Fruit fly (Drosophila melanogaster): ENCODE data around the gene stac.

The stac gene

DNA sequence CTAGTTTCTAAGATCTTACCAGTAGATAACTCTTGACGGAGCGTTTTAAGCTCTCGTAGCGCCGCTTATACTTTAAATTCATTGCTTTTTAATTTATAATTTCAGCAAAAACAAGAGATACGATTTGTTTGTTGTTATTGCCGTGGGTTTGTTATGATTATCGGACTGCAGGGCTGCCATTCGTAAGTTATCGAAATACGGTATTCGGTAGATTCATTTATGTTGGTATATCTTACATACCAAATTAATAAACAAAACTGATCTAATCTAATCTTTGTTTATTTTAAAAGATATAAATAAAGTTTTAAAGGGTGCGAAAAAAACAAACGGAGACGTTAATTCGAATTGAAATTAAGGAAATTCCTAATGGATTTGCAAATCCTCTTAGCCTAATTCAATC lies at the start of gene stac, which contains the start of gene CG31111:
Gene stac (plus strand): TSS at position 271 of the 400 bp plus-strand sequence.
Gene CG31111 (minus strand): TSS at position 162 of the 400 bp plus-strand sequence.
- no peak for TF ChIP-seq ttk (optimal IDR thresholded peaks at IDR 0.05)
- TF ChIP-seq h (optimal IDR thresholded peaks at IDR 0.05): no peak
- TF ChIP-seq insv (optimal IDR thresholded peaks at IDR 0.05): no peak
- TF ChIP-seq psq (optimal IDR thresholded peaks at IDR 0.05): no peak
- no peak for TF ChIP-seq Sin3A (optimal IDR thresholded peaks at IDR 0.05)

DNA sequence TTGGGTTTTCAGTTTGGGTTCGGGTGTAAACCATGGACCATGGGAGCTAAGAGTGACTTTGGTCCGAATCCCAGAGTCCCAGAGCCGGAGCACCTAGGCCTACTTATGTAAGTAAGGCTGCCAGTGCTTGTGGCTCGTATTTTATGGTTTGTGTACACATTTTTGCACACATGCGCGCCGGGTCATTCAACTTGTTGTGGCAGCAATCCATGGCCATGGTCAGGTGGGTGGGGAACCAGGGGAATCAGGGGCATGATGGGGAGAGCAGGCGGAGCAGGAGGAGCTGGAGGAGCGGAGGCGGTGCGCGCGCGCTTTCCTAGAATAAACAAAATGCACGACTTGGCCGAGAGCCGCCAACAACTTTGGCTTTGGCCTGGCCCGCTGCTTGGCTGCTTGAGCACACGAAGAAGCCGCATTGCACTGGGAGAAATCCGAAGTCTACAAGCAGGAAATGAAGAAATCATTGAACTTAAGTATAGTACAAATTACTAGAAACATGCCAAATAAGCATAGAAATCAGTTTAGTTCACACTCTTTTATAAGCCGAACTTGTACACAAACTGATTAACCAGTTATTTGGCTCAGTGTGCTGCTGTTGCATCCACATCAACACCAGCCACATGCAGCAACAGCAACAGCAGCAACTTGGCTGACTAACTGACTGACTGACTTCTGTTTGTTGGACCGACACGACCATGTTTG lies 46.2 kb upstream of the stac start:
- no peak for TF ChIP-seq Sin3A (optimal IDR thresholded peaks at IDR 0.05)
- no peak for TF ChIP-seq h (optimal IDR thresholded peaks at IDR 0.05)
- no peak for TF ChIP-seq Myc (optimal IDR thresholded peaks at IDR 0.05)
- TF ChIP-seq psq (optimal IDR thresholded peaks at IDR 0.05): no peak
- TF ChIP-seq insv (optimal IDR thresholded peaks at IDR 0.05): no peak
- TF ChIP-seq ttk (optimal IDR thresholded peaks at IDR 0.05): no peak

DNA sequence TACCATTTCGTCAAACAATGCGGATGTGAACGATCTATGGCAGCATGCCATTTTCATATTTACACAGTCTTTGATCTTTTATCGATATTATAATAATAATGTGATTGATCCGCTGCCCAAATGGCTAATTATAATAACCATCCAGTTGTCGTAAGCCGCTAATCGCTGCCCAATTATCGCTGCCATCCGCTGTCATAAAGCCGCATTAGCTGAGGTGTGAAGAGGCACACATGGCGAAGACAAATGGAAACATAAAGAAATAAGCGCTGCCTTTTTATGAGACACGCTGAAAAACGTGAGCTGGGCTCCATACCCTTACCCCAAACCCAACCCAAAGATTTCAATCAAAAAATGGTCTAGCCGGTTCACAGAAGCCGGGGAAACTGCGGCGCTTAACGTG lies 44.1 kb upstream of the stac start:
- TF ChIP-seq Myc (optimal IDR thresholded peaks at IDR 0.05) (no peak), Sin3A (optimal IDR thresholded peaks at IDR 0.05) (no peak), h (optimal IDR thresholded peaks at IDR 0.05) (no peak), ttk (optimal IDR thresholded peaks at IDR 0.05) (no peak), insv (optimal IDR thresholded peaks at IDR 0.05) (no peak), psq (optimal IDR thresholded peaks at IDR 0.05) (no peak)

DNA sequence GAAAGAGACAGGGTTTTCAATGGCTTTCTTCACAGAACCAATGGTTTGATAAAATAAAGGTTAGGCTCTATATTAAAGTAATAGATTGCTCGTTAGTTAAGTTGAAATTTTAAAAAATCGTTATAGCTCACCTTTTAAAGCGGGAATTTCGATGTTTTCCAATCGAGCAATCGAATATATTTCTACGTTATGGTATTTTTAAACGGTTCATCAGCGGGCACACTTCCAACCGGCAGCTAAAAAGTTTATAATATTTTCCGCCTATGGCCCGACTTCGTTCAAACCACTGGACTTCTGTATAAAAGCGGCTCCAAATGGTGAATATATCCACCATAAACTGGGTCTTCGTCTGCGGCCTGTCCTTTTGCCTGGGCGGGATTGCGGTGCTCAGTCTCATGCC lies 33.0 kb upstream of the stac start, which contains the start of gene beta4GalT7:
Gene beta4GalT7 (plus strand): TSS at position 201 of the 400 bp plus-strand sequence.
- no peak for TF ChIP-seq Sin3A (optimal IDR thresholded peaks at IDR 0.05)
- no peak for TF ChIP-seq psq (optimal IDR thresholded peaks at IDR 0.05)
- no peak for TF ChIP-seq Myc (optimal IDR thresholded peaks at IDR 0.05)
- no peak for TF ChIP-seq insv (optimal IDR thresholded peaks at IDR 0.05)
- no peak for TF ChIP-seq ttk (optimal IDR thresholded peaks at IDR 0.05)
- TF ChIP-seq h (optimal IDR thresholded peaks at IDR 0.05): no peak

DNA sequence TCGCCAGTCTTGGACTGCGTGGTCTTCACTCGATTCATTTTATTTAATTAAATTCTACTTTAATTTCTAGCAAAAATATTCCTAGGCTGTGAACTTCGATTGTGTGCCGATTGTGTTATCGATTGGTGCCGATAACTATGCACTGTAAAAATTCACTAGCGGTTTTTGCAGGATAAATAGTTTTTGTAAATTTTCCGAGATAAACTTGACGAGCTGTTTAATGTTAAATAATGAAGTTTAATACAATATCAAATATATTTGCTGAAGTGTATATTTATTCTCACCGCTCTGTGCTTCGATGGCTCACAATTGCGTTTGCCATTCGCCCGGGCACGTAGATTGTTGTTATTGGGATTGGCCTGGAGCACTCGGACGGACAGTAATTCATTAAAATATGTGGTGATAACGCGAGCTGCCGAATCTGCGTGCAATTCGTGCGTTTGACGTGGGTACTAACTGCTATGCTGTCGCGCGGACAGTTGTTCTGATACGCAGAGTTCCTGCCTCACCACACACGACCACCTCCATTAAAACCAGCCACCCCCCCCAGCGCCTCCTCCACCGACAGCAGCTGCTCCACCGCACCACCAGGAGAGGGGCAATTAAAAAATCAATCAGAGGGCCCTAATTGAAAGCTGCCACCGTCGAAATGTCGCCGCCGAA lies 31.1 kb upstream of the stac start, which contains the start of the genes EMC6 and Hr96:
Gene EMC6 (minus strand): TSS at position 123 of the 663 bp plus-strand sequence.
Gene Hr96 (plus strand): TSS at position 341 of the 663 bp plus-strand sequence.
- TF ChIP-seq ttk (optimal IDR thresholded peaks at IDR 0.05) (no peak), insv (optimal IDR thresholded peaks at IDR 0.05) (no peak), psq (optimal IDR thresholded peaks at IDR 0.05) (no peak), Sin3A (optimal IDR thresholded peaks at IDR 0.05) (no peak), Myc (optimal IDR thresholded peaks at IDR 0.05) (no peak), h (optimal IDR thresholded peaks at IDR 0.05) (no peak)

DNA sequence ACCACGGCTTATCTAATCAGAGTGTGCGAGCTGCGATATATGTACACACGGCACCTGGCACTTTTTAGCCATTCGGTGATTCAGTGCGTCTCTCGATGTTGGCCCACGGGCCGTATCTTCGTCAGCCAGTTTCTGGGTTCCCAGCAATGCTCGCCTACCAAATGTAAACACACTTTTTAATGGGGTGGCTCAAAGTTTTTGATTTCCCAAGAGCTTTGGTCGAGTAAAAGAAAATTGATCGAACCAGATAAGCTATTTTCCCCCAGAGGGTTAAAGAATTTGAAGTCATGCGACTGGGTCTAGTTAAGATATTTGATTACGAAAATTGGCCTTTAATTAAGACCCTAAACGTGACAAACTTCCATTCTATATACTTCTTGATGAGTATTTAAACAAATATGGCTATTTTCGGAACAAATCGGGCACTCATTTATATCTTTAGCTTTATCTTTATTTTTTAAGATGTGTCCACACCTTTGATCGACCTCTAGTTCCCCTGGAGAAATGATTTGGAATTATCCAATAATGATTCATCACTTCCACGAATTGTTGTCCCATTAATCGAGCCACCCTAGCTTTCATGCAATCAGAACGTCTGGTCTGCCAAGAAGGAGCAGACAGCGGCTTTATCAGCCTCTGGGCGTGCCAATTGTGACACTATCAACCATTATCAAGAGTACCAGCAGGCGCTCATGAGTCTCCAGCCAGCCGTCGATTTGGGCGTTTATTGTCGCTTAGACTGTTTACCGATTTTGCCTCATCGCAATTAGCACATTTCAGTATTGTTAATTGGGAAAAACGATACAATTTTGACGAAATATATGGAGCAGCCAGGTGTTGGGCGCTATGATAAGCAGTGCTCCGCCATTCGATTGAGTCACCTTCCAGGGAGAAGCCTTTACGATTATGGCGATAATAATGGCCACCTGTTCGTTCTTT lies 28.5 kb upstream of the stac start:
- TF ChIP-seq Sin3A (optimal IDR thresholded peaks at IDR 0.05): no peak
- TF ChIP-seq ttk (optimal IDR thresholded peaks at IDR 0.05): no peak
- TF ChIP-seq insv (optimal IDR thresholded peaks at IDR 0.05): no peak
- TF ChIP-seq Myc (optimal IDR thresholded peaks at IDR 0.05): no peak
- no peak for TF ChIP-seq psq (optimal IDR thresholded peaks at IDR 0.05)

DNA sequence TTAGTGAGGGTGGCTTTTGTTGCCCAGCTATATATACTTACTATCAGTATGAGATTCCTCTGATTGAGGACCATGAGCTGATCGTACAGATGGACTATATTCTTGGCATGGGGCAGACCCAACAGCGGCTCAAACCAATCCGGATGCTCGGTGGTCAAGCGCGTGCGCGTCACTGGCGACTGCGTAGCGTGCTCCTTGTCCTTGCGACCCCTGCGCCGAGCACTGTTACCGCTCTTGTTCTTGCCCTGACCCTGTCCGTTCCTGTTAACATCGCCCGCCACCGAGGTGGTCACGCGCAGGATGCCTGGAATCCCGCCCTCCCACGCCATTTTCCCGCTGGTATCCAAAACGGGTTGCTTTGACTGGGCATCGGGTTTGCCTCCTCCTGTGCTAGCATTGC lies 23.4 kb upstream of the stac start:
- TF ChIP-seq ttk (optimal IDR thresholded peaks at IDR 0.05) (no peak), insv (optimal IDR thresholded peaks at IDR 0.05) (no peak), Myc (optimal IDR thresholded peaks at IDR 0.05) (no peak), psq (optimal IDR thresholded peaks at IDR 0.05) (no peak), Sin3A (optimal IDR thresholded peaks at IDR 0.05) (no peak), h (optimal IDR thresholded peaks at IDR 0.05) (no peak)

DNA sequence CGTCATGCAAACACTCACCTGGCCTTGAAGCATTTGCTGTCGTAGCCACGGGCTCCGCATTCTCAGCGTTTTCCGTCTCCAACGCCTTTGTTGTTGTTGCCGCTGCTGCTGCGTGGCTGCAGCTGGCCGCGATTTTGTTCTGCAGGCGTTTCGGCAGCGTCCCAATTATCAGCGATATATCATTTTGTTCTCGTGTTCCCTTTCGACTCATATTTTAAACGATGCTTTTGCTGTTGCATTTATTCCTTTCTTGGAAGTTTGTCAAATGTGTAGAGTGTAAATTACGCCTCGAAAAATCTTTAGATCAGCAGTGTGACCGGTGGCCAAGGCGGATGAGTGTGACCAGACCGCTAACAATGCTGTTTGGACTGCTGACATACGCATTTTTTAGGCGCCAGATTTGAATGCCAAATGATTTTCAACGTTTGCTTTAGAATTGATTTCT lies 22.9 kb upstream of the stac start, which contains the start of gene Smg6:
Gene Smg6 (minus strand): TSS at position 324 of the 445 bp plus-strand sequence.
- TF ChIP-seq insv (optimal IDR thresholded peaks at IDR 0.05) (no peak), h (optimal IDR thresholded peaks at IDR 0.05) (no peak), psq (optimal IDR thresholded peaks at IDR 0.05) (no peak), Myc (optimal IDR thresholded peaks at IDR 0.05) (no peak), ttk (optimal IDR thresholded peaks at IDR 0.05) (no peak), Sin3A (optimal IDR thresholded peaks at IDR 0.05) (no peak)

DNA sequence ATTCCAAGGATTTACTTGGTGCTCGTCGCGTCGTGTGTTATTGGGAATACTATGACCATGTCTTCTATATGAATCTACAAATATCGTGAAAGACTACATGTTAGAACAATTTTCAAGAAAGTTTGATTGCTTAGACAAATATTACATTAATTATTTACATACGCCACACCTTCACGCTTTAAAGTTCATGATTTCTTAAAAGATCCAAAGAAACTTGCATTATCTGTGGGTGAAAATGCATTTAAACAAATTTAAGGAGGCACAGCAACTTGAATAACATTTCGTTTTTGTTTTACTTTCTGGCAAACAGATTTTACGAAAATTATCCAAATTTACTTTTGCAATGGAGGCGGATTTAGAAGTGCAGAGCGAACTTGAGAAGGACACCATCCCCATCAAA lies 19.4 kb upstream of the stac start, which contains the start of gene CG31115:
Gene CG31115 (plus strand): TSS at position 301 of the 400 bp plus-strand sequence.
- no peak for TF ChIP-seq insv (optimal IDR thresholded peaks at IDR 0.05)
- TF ChIP-seq h (optimal IDR thresholded peaks at IDR 0.05): no peak
- TF ChIP-seq Myc (optimal IDR thresholded peaks at IDR 0.05): no peak
- TF ChIP-seq psq (optimal IDR thresholded peaks at IDR 0.05): no peak
- no peak for TF ChIP-seq ttk (optimal IDR thresholded peaks at IDR 0.05)
- no peak for TF ChIP-seq Sin3A (optimal IDR thresholded peaks at IDR 0.05)

DNA sequence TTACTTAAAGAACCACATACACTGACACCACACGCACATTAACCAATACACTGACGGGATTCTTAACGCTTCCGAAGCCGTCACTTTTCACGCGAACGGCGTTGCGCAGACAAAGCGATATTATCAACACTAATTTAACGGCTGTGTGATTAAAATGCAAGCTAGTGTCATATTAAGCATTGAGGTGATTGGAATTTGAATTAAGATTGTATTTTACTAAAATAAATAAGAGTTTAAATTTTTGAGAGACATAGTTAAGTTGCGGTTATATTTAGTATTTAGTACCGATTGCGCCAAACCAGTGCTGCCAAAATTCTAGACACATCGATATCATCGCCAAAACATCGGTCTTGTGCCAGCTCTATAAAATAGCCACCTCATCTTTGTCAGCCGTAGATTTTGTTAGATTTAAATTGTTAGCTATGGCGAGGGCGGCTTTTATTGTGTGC lies 17.0 kb upstream of the stac start, which contains the start of the genes Ythdf and bai:
Gene Ythdf (minus strand): TSS at position 222 of the 449 bp plus-strand sequence.
Gene bai (plus strand): TSS at position 347 of the 449 bp plus-strand sequence.
- TF ChIP-seq ttk (optimal IDR thresholded peaks at IDR 0.05) (no peak), insv (optimal IDR thresholded peaks at IDR 0.05) (no peak), h (optimal IDR thresholded peaks at IDR 0.05) (no peak), psq (optimal IDR thresholded peaks at IDR 0.05) (no peak), Myc (optimal IDR thresholded peaks at IDR 0.05) (no peak), Sin3A (optimal IDR thresholded peaks at IDR 0.05) (no peak)
